Worm (Caenorhabditis elegans): ENCODE results near the gene ostb-1.

- TF ChIP-seq egl-27 (tag; optimal IDR thresholded peaks at IDR 0.05) (no peak), F13H6.1 (tag; optimal IDR thresholded peaks at IDR 0.05) (no peak), unc-39 (tag; optimal IDR thresholded peaks at IDR 0.05) (no peak), ama-1 (optimal IDR thresholded peaks at IDR 0.05) (no peak), sem-4 (tag; optimal IDR thresholded peaks at IDR 0.05) (peak; percentile 3)
These were observed 43.3 kb downstream of the ostb-1 start, which contains the start of gene best-23 for ce11 chrII:7907539-7907997.

Data from whole organism, L2 larva.